Fruit fly (Drosophila melanogaster) whole organism, embryonic: ENCODE results near the gene Mst89B.

Experiments
- B-H1 ChIP-seq: fragments of 200-800 bp; sonication (Bioruptor generic); IDR thresholded peaks from 3 replicates; pipeline ENCODE4 v1.3.6; 2022; ENCODE audit warnings: missing biosample characterization, missing genetic modification characterization
- CG10654 ChIP-seq: fragments of 200-800 bp; sonication (Bioruptor generic); optimal IDR thresholded peaks from 2 replicates; lab custom pipeline; 2016; ENCODE audit warnings: missing biosample characterization, missing genetic modification characterization
- CG10979 ChIP-seq: fragments of 200-800 bp; sonication (Bioruptor generic); optimal IDR thresholded peaks from 2 replicates; lab custom pipeline; 2018; ENCODE audit warnings: missing biosample characterization, mild to moderate bottlenecking, missing genetic modification characterization, moderate library complexity
- CG11085 ChIP-seq: fragments of 200-800 bp; sonication (Bioruptor generic); IDR thresholded peaks from 2 replicates; pipeline ENCODE4 v1.3.6; 2022; ENCODE audit warnings: missing biosample characterization, missing genetic modification characterization
- CG11398 ChIP-seq: fragments of 200-800 bp; sonication (Bioruptor generic); optimal IDR thresholded peaks from 2 replicates; lab custom pipeline; 2016; ENCODE audit warnings: missing biosample characterization, missing genetic modification characterization
- CG11504 ChIP-seq: fragments of 200-800 bp; sonication (Bioruptor generic); optimal IDR thresholded peaks from 3 replicates; lab custom pipeline; 2019; ENCODE audit warnings: missing biosample characterization, mild to moderate bottlenecking, missing genetic modification characterization, moderate library complexity
- CG12236 ChIP-seq: fragments of 200-800 bp; sonication (Bioruptor generic); optimal IDR thresholded peaks from 2 replicates; lab custom pipeline; 2016; ENCODE audit warnings: missing biosample characterization, missing genetic modification characterization
- CG13123 ChIP-seq: fragments of 200-800 bp; sonication (Bioruptor generic); optimal IDR thresholded peaks from 2 replicates; lab custom pipeline; 2016; ENCODE audit warnings: missing biosample characterization, missing genetic modification characterization
- CG13624 ChIP-seq: fragments of 200-800 bp; sonication (Bioruptor generic); optimal IDR thresholded peaks from 2 replicates; lab custom pipeline; 2016; ENCODE audit warnings: missing biosample characterization, missing genetic modification characterization
- CG13775 ChIP-seq: fragments of 200-800 bp; sonication (Bioruptor generic); optimal IDR thresholded peaks from 3 replicates; lab custom pipeline; 2017; ENCODE audit warnings: missing biosample characterization, mild to moderate bottlenecking, missing genetic modification characterization
- CG15601 ChIP-seq: fragments of 200-800 bp; sonication (Bioruptor generic); optimal IDR thresholded peaks from 3 replicates; lab custom pipeline; 2019; ENCODE audit warnings: missing biosample characterization, mild to moderate bottlenecking, missing genetic modification characterization, moderate library complexity
- CG15696 ChIP-seq: fragments of 200-800 bp; sonication (Bioruptor generic); optimal IDR thresholded peaks from 2 replicates; lab custom pipeline; 2019; ENCODE audit warnings: missing biosample characterization, mild to moderate bottlenecking, missing genetic modification characterization, moderate library complexity
- CG18262 ChIP-seq: fragments of 200-800 bp; optimal IDR thresholded peaks from 3 replicates; lab custom pipeline; 2019; ENCODE audit warnings: missing biosample characterization, mild to moderate bottlenecking, missing genetic modification characterization, moderate library complexity
- CG2678 ChIP-seq: fragments of 200-800 bp; sonication (Bioruptor generic); optimal IDR thresholded peaks from 3 replicates; lab custom pipeline; 2019; ENCODE audit warnings: missing biosample characterization, mild to moderate bottlenecking, missing genetic modification characterization, moderate library complexity
- CG3163 ChIP-seq: fragments of 200-800 bp; sonication (Bioruptor generic); optimal IDR thresholded peaks from 3 replicates; lab custom pipeline; 2016; ENCODE audit warnings: missing biosample characterization, missing genetic modification characterization
- CG4404 ChIP-seq: fragments of 200-800 bp; sonication (Bioruptor generic); IDR thresholded peaks from 2 replicates; pipeline ENCODE4 v1.3.6; 2022; ENCODE audit warnings: missing biosample characterization, missing genetic modification characterization
- CG5180 ChIP-seq: fragments of 200-800 bp; sonication (Bioruptor generic); optimal IDR thresholded peaks from 3 replicates; lab custom pipeline; 2017; ENCODE audit warnings: missing biosample characterization, missing genetic modification characterization, mild to moderate bottlenecking, moderate library complexity, missing genetic modification reagents
- CG7372 ChIP-seq: fragments of 200-800 bp; sonication (Bioruptor generic); IDR thresholded peaks from 2 replicates; pipeline ENCODE4 v1.3.6; 2022; ENCODE audit warnings: missing biosample characterization, missing genetic modification characterization
- CG8924 ChIP-seq: fragments of 200-800 bp; optimal IDR thresholded peaks from 3 replicates; lab custom pipeline; 2019; ENCODE audit warnings: missing biosample characterization, mild to moderate bottlenecking, missing genetic modification characterization, moderate library complexity
- CkIIα-i1 ChIP-seq: fragments of 200-800 bp; sonication (Bioruptor generic); IDR thresholded peaks from 2 replicates; pipeline ENCODE4 v1.3.6; 2022; ENCODE audit warnings: missing biosample characterization, missing genetic modification characterization
- Deaf1 ChIP-seq: fragments of 200-800 bp; optimal IDR thresholded peaks from 3 replicates; lab custom pipeline; 2019; ENCODE audit warnings: missing biosample characterization, mild to moderate bottlenecking, missing genetic modification characterization, moderate library complexity
- Lhr ChIP-seq: fragments of 200-800 bp; sonication (Bioruptor generic); optimal IDR thresholded peaks from 3 replicates; lab custom pipeline; 2017; ENCODE audit warnings: mild to moderate bottlenecking, missing biosample characterization, missing genetic modification reagents, missing genetic modification characterization
- Meics ChIP-seq: fragments of 200-800 bp; sonication (Bioruptor generic); optimal IDR thresholded peaks from 2 replicates; lab custom pipeline; 2017; ENCODE audit warnings: missing biosample characterization, mild to moderate bottlenecking, missing genetic modification characterization
- aop ChIP-seq: fragments of 200-800 bp; sonication (Bioruptor generic); IDR thresholded peaks from 2 replicates; pipeline ENCODE4 v1.3.6; 2022; ENCODE audit warnings: missing biosample characterization, missing genetic modification characterization
- bsh ChIP-seq, 2 experiments: fragments of 200-800 bp; sonication (Bioruptor generic); optimal IDR thresholded peaks; 2 replicates each; lab custom pipeline; 2017 to 2018; ENCODE audit warnings: mild to moderate bottlenecking in 2 of 2, missing biosample characterization in 2 of 2, missing genetic modification characterization in 2 of 2, moderate library complexity in 1 of 2
- cato ChIP-seq: fragments of 200-800 bp; sonication (Bioruptor generic); optimal IDR thresholded peaks from 2 replicates; lab custom pipeline; 2016; ENCODE audit warnings: missing biosample characterization, missing genetic modification characterization, borderline replicate concordance
- chif ChIP-seq, 2 experiments: fragments of 200-800 bp; sonication (Bioruptor generic); optimal IDR thresholded peaks; 3 replicates each; lab custom pipeline; 2016; ENCODE audit warnings: missing biosample characterization in 2 of 2, missing genetic modification characterization in 2 of 2
- crol ChIP-seq: fragments of 200-800 bp; sonication (Bioruptor generic); IDR thresholded peaks from 2 replicates; pipeline ENCODE4 v1.3.6; 2022; ENCODE audit warnings: missing biosample characterization, missing genetic modification characterization
- cwo ChIP-seq: fragments of 200-800 bp; sonication (Bioruptor generic); optimal IDR thresholded peaks from 3 replicates; lab custom pipeline; 2017; ENCODE audit warnings: missing biosample characterization, missing genetic modification characterization, mild to moderate bottlenecking, moderate library complexity, missing genetic modification reagents
- emc ChIP-seq: fragments of 200-800 bp; sonication (Bioruptor generic); optimal IDR thresholded peaks from 2 replicates; lab custom pipeline; 2016; ENCODE audit warnings: missing biosample characterization, missing genetic modification characterization
- eve ChIP-seq, 2 experiments: fragments of >200 bp; optimal IDR thresholded peaks; 2 replicates each; lab custom pipeline; 2017; ENCODE audit warnings: missing biosample characterization in 2 of 2, missing genetic modification characterization in 2 of 2
- ewg ChIP-seq: fragments of 200-800 bp; sonication (Bioruptor generic); optimal IDR thresholded peaks from 3 replicates; lab custom pipeline; 2017; ENCODE audit warnings: mild to moderate bottlenecking, missing biosample characterization, missing genetic modification reagents, missing genetic modification characterization
- gcm ChIP-seq: fragments of 200-800 bp; sonication (Bioruptor generic); optimal IDR thresholded peaks from 2 replicates; lab custom pipeline; 2019; ENCODE audit warnings: missing biosample characterization, mild to moderate bottlenecking, missing genetic modification characterization, moderate library complexity
- gcm2 ChIP-seq: fragments of 200-800 bp; sonication (Bioruptor generic); optimal IDR thresholded peaks from 2 replicates; lab custom pipeline; 2016; ENCODE audit warnings: missing biosample characterization, missing genetic modification characterization
- gem ChIP-seq: fragments of 200-800 bp; sonication (Bioruptor generic); optimal IDR thresholded peaks from 2 replicates; lab custom pipeline; 2019; ENCODE audit warnings: missing biosample characterization, mild to moderate bottlenecking, missing genetic modification characterization, moderate library complexity
- grau ChIP-seq: fragments of 200-800 bp; optimal IDR thresholded peaks from 3 replicates; lab custom pipeline; 2019; ENCODE audit warnings: missing biosample characterization, mild to moderate bottlenecking, missing genetic modification characterization, moderate library complexity
- gsb-n ChIP-seq: fragments of 200-800 bp; sonication (Bioruptor generic); optimal IDR thresholded peaks from 3 replicates; lab custom pipeline; 2018; ENCODE audit warnings: missing biosample characterization, mild to moderate bottlenecking, missing genetic modification characterization
- kay ChIP-seq: fragments of 200-800 bp; sonication (Bioruptor generic); optimal IDR thresholded peaks from 2 replicates; lab custom pipeline; 2016; ENCODE audit warnings: missing biosample characterization, missing genetic modification characterization
- row ChIP-seq: fragments of 200-800 bp; sonication (Bioruptor generic); IDR thresholded peaks from 3 replicates; pipeline ENCODE4 v1.3.6; 2022; ENCODE audit warnings: missing biosample characterization, missing genetic modification characterization
- sens ChIP-seq: fragments of 200-800 bp; sonication (Bioruptor generic); peaks from one replicate; lab custom pipeline; 2016; ENCODE audit warnings: missing biosample characterization, missing genetic modification characterization
- slbo ChIP-seq: fragments of 200-800 bp; sonication (Bioruptor generic); IDR thresholded peaks from 2 replicates; pipeline ENCODE4 v1.3.6; 2022; ENCODE audit warnings: missing biosample characterization, missing genetic modification characterization
- stc ChIP-seq: fragments of 200-800 bp; sonication (Bioruptor generic); IDR thresholded peaks from 2 replicates; pipeline ENCODE4 v1.3.6; 2022; ENCODE audit warnings: missing biosample characterization, missing genetic modification characterization
- toy ChIP-seq: fragments of 200-800 bp; sonication (Bioruptor generic); IDR thresholded peaks from 2 replicates; pipeline ENCODE4 v1.3.6; 2022; ENCODE audit warnings: missing biosample characterization, missing genetic modification characterization
- tup ChIP-seq: fragments of 200-800 bp; sonication (Bioruptor generic); optimal IDR thresholded peaks from 2 replicates; lab custom pipeline; 2016; ENCODE audit warnings: missing biosample characterization, mild to moderate bottlenecking, missing genetic modification characterization, moderate library complexity
- wor ChIP-seq: fragments of 200-800 bp; sonication (Bioruptor generic); IDR thresholded peaks from 2 replicates; pipeline ENCODE4 v1.3.6; 2022; ENCODE audit warnings: missing biosample characterization, missing genetic modification characterization
- yki ChIP-seq: fragments of >200 bp; optimal IDR thresholded peaks from 3 replicates; lab custom pipeline; 2018
- zf30C ChIP-seq: fragments of 200-800 bp; sonication (Bioruptor generic); optimal IDR thresholded peaks from 3 replicates; lab custom pipeline; 2018; ENCODE audit warnings: missing biosample characterization, mild to moderate bottlenecking, missing genetic modification characterization

Mst89B gene

DNA sequence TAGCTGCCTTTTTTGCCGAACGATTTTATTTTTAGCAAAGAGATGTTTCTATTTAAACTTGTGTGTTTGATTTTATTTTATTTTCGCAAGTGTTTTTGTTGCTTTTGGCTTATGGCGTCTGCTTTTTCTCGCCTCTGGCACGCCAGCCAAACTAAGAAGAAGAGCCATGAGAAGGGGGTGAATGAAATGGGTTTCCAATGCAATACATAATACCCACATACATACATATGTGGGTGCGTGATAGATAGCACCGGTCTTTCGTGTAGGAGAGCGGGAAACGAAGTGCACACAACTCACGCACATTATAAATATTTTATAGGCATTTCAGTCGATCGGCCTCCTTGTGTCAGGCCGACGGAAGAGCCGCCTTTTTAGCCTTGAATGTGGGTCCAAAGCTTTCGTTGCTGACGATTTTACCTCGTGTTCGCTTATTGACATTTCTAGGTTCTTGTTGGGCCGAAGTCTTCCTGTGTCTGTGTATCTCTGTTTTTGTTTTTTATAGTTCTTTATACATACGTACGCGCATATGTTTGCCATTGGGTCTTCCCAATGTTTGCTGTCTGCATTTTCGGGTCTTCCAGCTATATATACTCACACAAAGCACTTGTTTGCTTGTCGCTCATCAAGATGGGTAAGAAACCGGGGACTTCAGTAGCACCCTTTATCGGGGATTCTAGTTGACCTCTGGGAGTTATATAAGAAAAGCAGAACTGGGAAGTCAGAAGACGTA lies 9.2 kb downstream of the Mst89B start (continued):
- TF ChIP-seq tup (GFP tag; lab: Kevin White, UChicago) (no peak), yki (lab: Kevin White, UChicago) (no peak), CG15601 (tag; lab: Kevin White, UChicago) (peak; percentile 50), kay (no peak), gem (tag; lab: Kevin White, UChicago) (no peak), zf30C (GFP tag; lab: Kevin White, UChicago) (no peak), Lhr (GFP tag; lab: Kevin White, UChicago) (peak; percentile 2), CG4404 (GFP tag; lab: Robert Waterston, UW) (no peak), CG8924 (no peak), wor (no peak), toy (GFP tag; lab: Robert Waterston, UW) (no peak), CG18262 (tag; lab: Kevin White, UChicago) (peak; percentile 18), chif (GFP tag; optimal IDR thresholded peaks at IDR 0.05; lab: Kevin White, UChicago) (peak; percentile 8 to 25), gcm (GFP tag; lab: Kevin White, UChicago) (peak; percentile 53), CG7372 (GFP tag; lab: Robert Waterston, UW) (no peak), CG15696 (peak; percentile 37), CG12236 (GFP tag; lab: Kevin White, UChicago) (no peak), bsh (GFP tag; optimal IDR thresholded peaks at IDR 0.05; lab: Kevin White, UChicago) (peak in 1 of 2 experiments; percentile 39), CG11085 (GFP tag; lab: Robert Waterston, UW) (no peak), gcm2 (GFP tag; lab: Kevin White, UChicago) (no peak), CkIIα-i1 (no peak), ewg (no peak), CG10979 (tag; lab: Kevin White, UChicago) (peak; percentile 15), slbo (GFP tag; lab: Robert Waterston, UW) (no peak), CG13775 (GFP tag; lab: Kevin White, UChicago) (no peak), CG10654 (GFP tag; lab: Kevin White, UChicago) (no peak), Deaf1 (tag; lab: Kevin White, UChicago) (peak; percentile 75), stc (GFP tag; lab: Robert Waterston, UW) (no peak), CG13624 (GFP tag; lab: Kevin White, UChicago) (no peak), B-H1 (GFP tag; lab: Robert Waterston, UW) (no peak), eve (GFP tag; optimal IDR thresholded peaks at IDR 0.05; lab: Kevin White, UChicago) (no peak), gsb-n (tag; lab: Kevin White, UChicago) (peak; percentile 26), aop (GFP tag; lab: Robert Waterston, UW) (no peak), CG11398 (GFP tag; lab: Kevin White, UChicago) (peak; percentile 18), cato (no peak), CG5180 (GFP tag; lab: Kevin White, UChicago) (no peak), emc (GFP tag; lab: Kevin White, UChicago) (no peak), cwo (GFP tag; lab: Kevin White, UChicago) (peak; percentile 15)

DNA sequence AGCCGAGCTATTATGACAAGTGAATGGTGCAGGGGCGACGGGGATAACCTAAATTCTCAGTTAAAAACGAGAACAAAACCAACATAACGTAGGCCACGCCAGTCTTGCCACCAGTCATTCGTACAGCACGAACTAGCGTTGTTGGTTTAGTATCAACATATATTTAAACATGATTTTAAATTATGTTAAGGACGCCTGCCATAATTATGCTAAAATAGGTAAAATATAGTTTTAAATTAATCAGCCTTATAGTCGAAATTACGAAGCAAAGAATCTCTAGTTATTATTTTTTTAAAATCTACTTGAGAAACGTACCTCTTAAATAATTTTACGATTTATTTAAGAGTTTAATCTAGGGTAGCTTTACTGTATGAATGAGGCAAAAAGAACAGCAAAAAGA lies 10.2 kb downstream of the Mst89B start:
- TF ChIP-seq grau (tag; lab: Kevin White, UChicago) (peak; percentile 73), CG3163 (GFP tag; lab: Kevin White, UChicago) (no peak), CG11504 (tag; lab: Kevin White, UChicago) (peak; percentile 8), CG13123 (GFP tag; lab: Kevin White, UChicago) (no peak), CG2678 (peak; percentile 16), gem (tag; lab: Kevin White, UChicago) (peak; percentile 10), Meics (GFP tag; lab: Kevin White, UChicago) (no peak), sens (peak; percentile 13), row (GFP tag; lab: Robert Waterston, UW) (peak; percentile 31; the same call in 1 of the 3 replicates), crol (0 out of 2 replicates have a peak, but pooled peaks have one; percentile 6)
